Fruit fly (Drosophila melanogaster): ENCODE data around the gene CG33178.

CG33178 gene

dm6 chrX:15078394-15078793 lies 4.2 kb upstream of the CG33178 start (continued):
- TF ChIP-seq Lhr (GFP tag; optimal IDR thresholded peaks at IDR 0.05) (no peak), HLH54F (GFP tag; optimal IDR thresholded peaks at IDR 0.05) (no peak), Meics (GFP tag; optimal IDR thresholded peaks at IDR 0.05) (peak; percentile 55), CG2202 (tag; optimal IDR thresholded peaks at IDR 0.05) (peak; percentile 24), CG15269 (tag; optimal IDR thresholded peaks at IDR 0.05) (peak; percentile 12), fu2 (GFP tag; optimal IDR thresholded peaks at IDR 0.05) (no peak), Eip74EF (GFP tag; optimal IDR thresholded peaks at IDR 0.05) (peak in 1 of 2 experiments; percentile 16), kni (GFP tag; optimal IDR thresholded peaks at IDR 0.05) (peak; percentile 65), gt (GFP tag; IDR thresholded peaks at IDR 0.05) (no peak), CG14710 (tag; optimal IDR thresholded peaks at IDR 0.05) (peak; percentile 9), CG34422 (GFP tag; IDR thresholded peaks at IDR 0.05) (no peak), Fer3 (tag; optimal IDR thresholded peaks at IDR 0.05) (no peak), da (GFP tag; optimal IDR thresholded peaks at IDR 0.05) (no peak), gcm (GFP tag; optimal IDR thresholded peaks at IDR 0.05) (peak; percentile 8), Sox100B (GFP tag; optimal IDR thresholded peaks at IDR 0.05) (peak; percentile 35), tup (GFP tag; optimal IDR thresholded peaks at IDR 0.05) (no peak), Sry-β (GFP tag; optimal IDR thresholded peaks at IDR 0.05) (no peak), ken (GFP tag; IDR thresholded peaks at IDR 0.05) (no peak), fd64A (GFP tag; optimal IDR thresholded peaks at IDR 0.05) (peak; percentile 42), twi (tag; optimal IDR thresholded peaks at IDR 0.05) (no peak), gem (tag; optimal IDR thresholded peaks at IDR 0.05) (peak; percentile 15), CG6813 (GFP tag; optimal IDR thresholded peaks at IDR 0.05) (peak; percentile 58), CG10543 (GFP tag; optimal IDR thresholded peaks at IDR 0.05) (peak; percentile 66), BtbVII (GFP tag; optimal IDR thresholded peaks at IDR 0.05) (peak; percentile 64), CG7987 (GFP tag; optimal IDR thresholded peaks at IDR 0.05) (no peak), nom (GFP tag; optimal IDR thresholded peaks at IDR 0.05) (peak; percentile 87), Pdp1 (GFP tag; optimal IDR thresholded peaks at IDR 0.05) (peak in 1 of 2 experiments; percentile 84), run (tag; optimal IDR thresholded peaks at IDR 0.05) (peak; percentile 84), CG13287 (GFP tag; IDR thresholded peaks at IDR 0.05; ENCODE audit: partially characterized antibody) (no peak), CG8290 (GFP tag; optimal IDR thresholded peaks at IDR 0.05) (no peak), CG8290 (tag; optimal IDR thresholded peaks at IDR 0.05) (no peak), CG3407 (GFP tag; optimal IDR thresholded peaks at IDR 0.05) (peak; percentile 15), gro (GFP tag; optimal IDR thresholded peaks at IDR 0.05) (peak; percentile 4), sqz (GFP tag; optimal IDR thresholded peaks at IDR 0.05) (peak; percentile 62), CG9609 (GFP tag; optimal IDR thresholded peaks at IDR 0.05) (no peak), sug (tag; optimal IDR thresholded peaks at IDR 0.05) (peak; percentile 51), CG5180 (GFP tag; optimal IDR thresholded peaks at IDR 0.05) (peak; percentile 47), her (GFP tag; optimal IDR thresholded peaks at IDR 0.05) (no peak), CG2678 (tag; optimal IDR thresholded peaks at IDR 0.05) (peak; percentile 32), CG33557 (GFP tag; optimal IDR thresholded peaks at IDR 0.05) (peak; percentile 47), CG17385 (GFP tag; optimal IDR thresholded peaks at IDR 0.05) (peak; percentile 39), CG2120 (GFP tag; optimal IDR thresholded peaks at IDR 0.05) (no peak), ro (GFP tag; IDR thresholded peaks at IDR 0.05) (no peak), mirr (GFP tag; optimal IDR thresholded peaks at IDR 0.05) (peak; percentile 92), Hmr (GFP tag; optimal IDR thresholded peaks at IDR 0.05) (peak; percentile 0), CG30431 (GFP tag; optimal IDR thresholded peaks at IDR 0.05) (no peak), Gsc (GFP tag; IDR thresholded peaks at IDR 0.05) (no peak), ATbp (GFP tag; optimal IDR thresholded peaks at IDR 0.05) (peak; percentile 62), CG17359 (tag; optimal IDR thresholded peaks at IDR 0.05) (peak; percentile 11), CG18011 (GFP tag; optimal IDR thresholded peaks at IDR 0.05) (no peak)

Measured in whole organism, embryonic.